Fruit fly (Drosophila melanogaster) whole organism, embryonic: Measurements from ENCODE around the gene TfIIFbeta.
A peak's percentile ranks its signal among the peaks of the same experiment; 100 is the strongest.

Experiments used
- Antp ChIP-seq: fragments of 200-800 bp; sonication (Bioruptor generic); optimal IDR thresholded peaks from 3 replicates; lab custom pipeline; 2016; ENCODE audit warnings: missing biosample characterization, missing genetic modification characterization
- Atf6 ChIP-seq: fragments of 200-800 bp; sonication (Bioruptor generic); IDR thresholded peaks from 2 replicates; pipeline ENCODE4 v1.3.6; 2022; ENCODE audit warnings: missing biosample characterization, missing genetic modification characterization
- Bdp1 ChIP-seq: fragments of 200-800 bp; sonication (Bioruptor generic); optimal IDR thresholded peaks from 3 replicates; lab custom pipeline; 2016; ENCODE audit warnings: missing biosample characterization, missing genetic modification characterization
- Blimp-1 ChIP-seq: fragments of 200-800 bp; sonication (Bioruptor generic); optimal IDR thresholded peaks from 3 replicates; lab custom pipeline; 2018; ENCODE audit warnings: missing biosample characterization, missing genetic modification characterization, mild to moderate bottlenecking, moderate library complexity, missing genetic modification reagents
- CG10267 ChIP-seq: fragments of 200-800 bp; sonication (Bioruptor generic); optimal IDR thresholded peaks from 2 replicates; lab custom pipeline; 2018; ENCODE audit warnings: missing biosample characterization, mild to moderate bottlenecking, missing genetic modification characterization, moderate library complexity
- CG10654 ChIP-seq: fragments of 200-800 bp; sonication (Bioruptor generic); optimal IDR thresholded peaks from 2 replicates; lab custom pipeline; 2016; ENCODE audit warnings: missing biosample characterization, missing genetic modification characterization
- CG12236 ChIP-seq: fragments of 200-800 bp; sonication (Bioruptor generic); optimal IDR thresholded peaks from 2 replicates; lab custom pipeline; 2016; ENCODE audit warnings: missing biosample characterization, missing genetic modification characterization
- CG1233 ChIP-seq: fragments of 200-800 bp; sonication (Bioruptor generic); optimal IDR thresholded peaks from 4 replicates; lab custom pipeline; 2018; ENCODE audit warnings: missing biosample characterization, mild to moderate bottlenecking, missing genetic modification characterization
- CG12391 ChIP-seq: fragments of 200-800 bp; sonication (Bioruptor generic); optimal IDR thresholded peaks from 3 replicates; lab custom pipeline; 2018; ENCODE audit warnings: missing biosample characterization, mild to moderate bottlenecking, missing genetic modification characterization, moderate library complexity
- CG13296 ChIP-seq: fragments of 200-800 bp; sonication (Bioruptor generic); optimal IDR thresholded peaks from 3 replicates; lab custom pipeline; 2018; ENCODE audit warnings: missing biosample characterization, mild to moderate bottlenecking, missing genetic modification characterization
- CG13775 ChIP-seq: fragments of 200-800 bp; sonication (Bioruptor generic); optimal IDR thresholded peaks from 3 replicates; lab custom pipeline; 2017; ENCODE audit warnings: missing biosample characterization, mild to moderate bottlenecking, missing genetic modification characterization
- CG17612 ChIP-seq: fragments of 200-800 bp; sonication (Bioruptor generic); IDR thresholded peaks from 2 replicates; pipeline ENCODE4 v1.3.6; 2022; ENCODE audit warnings: missing biosample characterization, missing genetic modification characterization
- CG18262 ChIP-seq: fragments of 200-800 bp; optimal IDR thresholded peaks from 3 replicates; lab custom pipeline; 2019; ENCODE audit warnings: missing biosample characterization, mild to moderate bottlenecking, missing genetic modification characterization, moderate library complexity
- CG2120 ChIP-seq: fragments of 200-800 bp; sonication (Bioruptor generic); optimal IDR thresholded peaks from 3 replicates; lab custom pipeline; 2016; ENCODE audit warnings: missing biosample characterization, missing genetic modification characterization
- CG32767 ChIP-seq: fragments of 200-800 bp; sonication (Bioruptor generic); IDR thresholded peaks from 2 replicates; pipeline ENCODE4 v1.3.6; 2022; ENCODE audit warnings: missing biosample characterization, missing genetic modification characterization
- CG3847 ChIP-seq: fragments of 200-800 bp; sonication (Bioruptor generic); IDR thresholded peaks from 2 replicates; pipeline ENCODE4 v1.3.6; 2022; ENCODE audit warnings: missing biosample characterization, missing genetic modification characterization
- CG43689 ChIP-seq: fragments of 200-800 bp; sonication (Bioruptor generic); IDR thresholded peaks from 2 replicates; pipeline ENCODE4 v1.3.6; 2022; ENCODE audit warnings: missing biosample characterization, missing genetic modification characterization
- CG4424 ChIP-seq: fragments of 200-800 bp; sonication (Bioruptor generic); optimal IDR thresholded peaks from 3 replicates; lab custom pipeline; 2016; ENCODE audit warnings: missing biosample characterization, missing genetic modification characterization
- CG4730 ChIP-seq: fragments of 200-800 bp; sonication (Bioruptor generic); IDR thresholded peaks from 2 replicates; pipeline ENCODE4 v1.3.6; 2022; ENCODE audit warnings: missing biosample characterization, missing genetic modification characterization
- CG5245 ChIP-seq: fragments of 200-800 bp; sonication (Bioruptor generic); optimal IDR thresholded peaks from 3 replicates; lab custom pipeline; 2016; ENCODE audit warnings: missing biosample characterization, missing genetic modification characterization
- CG6254 ChIP-seq: fragments of 200-800 bp; sonication (Bioruptor generic); optimal IDR thresholded peaks from 3 replicates; lab custom pipeline; 2017; ENCODE audit warnings: mild to moderate bottlenecking, missing biosample characterization, missing genetic modification reagents, missing genetic modification characterization
- CG6683 ChIP-seq: fragments of 200-800 bp; sonication (Bioruptor generic); optimal IDR thresholded peaks from 2 replicates; lab custom pipeline; 2017; ENCODE audit warnings: missing biosample characterization, mild to moderate bottlenecking, missing genetic modification characterization, missing genetic modification reagents
- CG7745 ChIP-seq: fragments of 200-800 bp; sonication (Bioruptor generic); optimal IDR thresholded peaks from 2 replicates; lab custom pipeline; 2018; ENCODE audit warnings: missing biosample characterization, mild to moderate bottlenecking, missing genetic modification characterization, moderate library complexity
- CG8290 ChIP-seq, 3 experiments: fragments of 200-800 bp; sonication (Bioruptor generic); optimal IDR thresholded peaks; 2 replicates each; lab custom pipeline; 2016 to 2019; ENCODE audit warnings: missing biosample characterization in 3 of 3, missing genetic modification characterization in 3 of 3, mild to moderate bottlenecking in 2 of 3, moderate library complexity in 1 of 3
- CG8359 ChIP-seq: fragments of 200-800 bp; sonication (Bioruptor generic); optimal IDR thresholded peaks from 2 replicates; lab custom pipeline; 2017; ENCODE audit warnings: missing biosample characterization, mild to moderate bottlenecking, missing genetic modification characterization, borderline replicate concordance
- CG8478 ChIP-seq: fragments of >200 bp; optimal IDR thresholded peaks from 2 replicates; lab custom pipeline; 2018
- CG9437 ChIP-seq: fragments of 200-800 bp; sonication (Bioruptor generic); optimal IDR thresholded peaks from 2 replicates; lab custom pipeline; 2018; ENCODE audit warnings: missing biosample characterization, mild to moderate bottlenecking, missing genetic modification characterization
- CG9797 ChIP-seq: fragments of 200-800 bp; sonication (Bioruptor generic); optimal IDR thresholded peaks from 3 replicates; lab custom pipeline; 2018; ENCODE audit warnings: missing biosample characterization, mild to moderate bottlenecking, missing genetic modification characterization
- CrebB ChIP-seq: fragments of 200-800 bp; sonication (Bioruptor generic); optimal IDR thresholded peaks from 3 replicates; lab custom pipeline; 2018; ENCODE audit warnings: missing biosample characterization, mild to moderate bottlenecking, missing genetic modification characterization
- D19B ChIP-seq: fragments of 200-800 bp; sonication (Bioruptor generic); optimal IDR thresholded peaks from 2 replicates; lab custom pipeline; 2017; ENCODE audit warnings: missing biosample characterization, mild to moderate bottlenecking, missing genetic modification characterization
- Dad ChIP-seq: fragments of 200-800 bp; sonication (Bioruptor generic); optimal IDR thresholded peaks from 3 replicates; lab custom pipeline; 2016; ENCODE audit warnings: missing biosample characterization, missing genetic modification characterization
- Doc3 ChIP-seq: fragments of 200-800 bp; sonication (Bioruptor generic); IDR thresholded peaks from 3 replicates; pipeline ENCODE4 v1.3.6; 2022; ENCODE audit warnings: missing biosample characterization, missing genetic modification characterization; ENCODE audit not compliant: partially characterized antibody
- HLHmδ ChIP-seq: fragments of 200-800 bp; sonication (Bioruptor generic); optimal IDR thresholded peaks from 2 replicates; lab custom pipeline; 2018; ENCODE audit warnings: missing biosample characterization, mild to moderate bottlenecking, missing genetic modification characterization, moderate library complexity
- Hr51 ChIP-seq, 2 experiments: fragments of 200-800 bp; sonication (Bioruptor generic); optimal IDR thresholded peaks; 2 replicates in 1 of 2; 3 replicates in 1 of 2; lab custom pipeline; 2016 to 2018; ENCODE audit warnings: missing biosample characterization in 2 of 2, missing genetic modification characterization in 2 of 2, mild to moderate bottlenecking in 1 of 2, moderate library complexity in 1 of 2
- Hr78 ChIP-seq, 2 experiments: fragments of 200-800 bp in 1 of 2; fragments of >200 bp in 1 of 2; sonication (Bioruptor generic) in 1 of 2; optimal IDR thresholded peaks; 2 replicates each; lab custom pipeline; 2017 to 2019; ENCODE audit warnings: missing biosample characterization in 2 of 2, missing genetic modification characterization in 2 of 2, mild to moderate bottlenecking in 1 of 2, moderate library complexity in 1 of 2
- Max ChIP-seq: fragments of 200-800 bp; sonication (Bioruptor generic); optimal IDR thresholded peaks from 2 replicates; lab custom pipeline; 2016; ENCODE audit warnings: missing biosample characterization, mild to moderate bottlenecking, missing genetic modification characterization
- Med ChIP-seq: fragments of 200-800 bp; sonication (Bioruptor generic); peaks from one replicate; lab custom pipeline; 2016; ENCODE audit warnings: missing biosample characterization, missing genetic modification characterization, mild to moderate bottlenecking, inconsistent platforms, moderate library complexity
- Opbp ChIP-seq: fragments of 200-800 bp; sonication (Bioruptor generic); IDR thresholded peaks from 3 replicates; pipeline ENCODE4 v1.3.6; 2022; ENCODE audit warnings: missing biosample characterization, missing genetic modification characterization; ENCODE audit not compliant: partially characterized antibody
- PHDP ChIP-seq: fragments of 200-800 bp; sonication (Bioruptor generic); optimal IDR thresholded peaks from 3 replicates; lab custom pipeline; 2018; ENCODE audit warnings: missing biosample characterization, mild to moderate bottlenecking, missing genetic modification characterization, moderate library complexity
- Sox100B ChIP-seq: fragments of 200-800 bp; sonication (Bioruptor generic); optimal IDR thresholded peaks from 3 replicates; lab custom pipeline; 2018; ENCODE audit warnings: missing biosample characterization, mild to moderate bottlenecking, missing genetic modification characterization
- az2 ChIP-seq: fragments of 200-800 bp; sonication (Bioruptor generic); optimal IDR thresholded peaks from 3 replicates; lab custom pipeline; 2016; ENCODE audit warnings: missing biosample characterization, missing genetic modification characterization
- chn ChIP-seq: fragments of 200-800 bp; sonication (Bioruptor generic); optimal IDR thresholded peaks from 2 replicates; lab custom pipeline; 2016; ENCODE audit warnings: missing biosample characterization, missing genetic modification characterization
- ewg ChIP-seq: fragments of 200-800 bp; sonication (Bioruptor generic); optimal IDR thresholded peaks from 3 replicates; lab custom pipeline; 2017; ENCODE audit warnings: mild to moderate bottlenecking, missing biosample characterization, missing genetic modification reagents, missing genetic modification characterization
- fu2 ChIP-seq: fragments of 200-800 bp; sonication (Bioruptor generic); optimal IDR thresholded peaks from 2 replicates; lab custom pipeline; 2016; ENCODE audit warnings: missing biosample characterization, missing genetic modification characterization
- pb ChIP-seq: fragments of 200-800 bp; sonication (Bioruptor generic); optimal IDR thresholded peaks from 3 replicates; lab custom pipeline; 2016; ENCODE audit warnings: missing biosample characterization, missing genetic modification characterization
- psq ChIP-seq: fragments of 200-800 bp; sonication (Bioruptor generic); optimal IDR thresholded peaks from 2 replicates; lab custom pipeline; 2017; ENCODE audit warnings: missing biosample characterization, missing genetic modification characterization
- repo ChIP-seq: fragments of 200-800 bp; sonication (Bioruptor generic); optimal IDR thresholded peaks from 2 replicates; lab custom pipeline; 2016; ENCODE audit warnings: missing biosample characterization, missing genetic modification characterization
- sug ChIP-seq: fragments of 200-800 bp; optimal IDR thresholded peaks from 2 replicates; lab custom pipeline; 2019; ENCODE audit warnings: missing biosample characterization, mild to moderate bottlenecking, missing genetic modification characterization, moderate library complexity
- zen ChIP-seq: fragments of 200-800 bp; sonication (Bioruptor generic); optimal IDR thresholded peaks from 3 replicates; lab custom pipeline; 2018; ENCODE audit warnings: missing biosample characterization, mild to moderate bottlenecking, missing genetic modification characterization, moderate library complexity

TfIIFbeta gene

dm6 chr3R:10788186-10788585 lies 20.6 kb upstream of the TfIIFbeta start, which contains the start of the genes Art1 and Mcm5 (continued):
- peak; percentile 34 for TF ChIP-seq fu2 (GFP tag; lab: Kevin White, UChicago)
- TF ChIP-seq CG1233 (GFP tag; lab: Kevin White, UChicago) = peak; percentile 18
- peak; percentile 83 for TF ChIP-seq Max (GFP tag; lab: Kevin White, UChicago)
- peak; percentile 38 for TF ChIP-seq zen
- no peak for TF ChIP-seq Blimp-1 (GFP tag; lab: Kevin White, UChicago)
- peak; percentile 54 for TF ChIP-seq CG4424 (GFP tag; lab: Kevin White, UChicago)
- peak; percentile 89 for TF ChIP-seq CG9797 (GFP tag; lab: Kevin White, UChicago)
- TF ChIP-seq Doc3 = peak; percentile 96
- peak; percentile 68 for TF ChIP-seq CG2120
- no peak for TF ChIP-seq CG9437
- TF ChIP-seq CG13775 (GFP tag; lab: Kevin White, UChicago) = peak; percentile 56
- TF ChIP-seq Dad = peak; percentile 49
- no peak for TF ChIP-seq CG7745 (tag; lab: Kevin White, UChicago)
- no peak for TF ChIP-seq CG6683
- peak; percentile 8 for TF ChIP-seq Sox100B
- TF ChIP-seq, all 482 proteins: peak for 176

dm6 chr3R:10784058-10784499 lies 16.5 kb upstream of the TfIIFbeta start, which contains the start of the genes mRpL37 and Rbp1:
Gene mRpL37, minus strand, starts transcription at chr3R:10784092.
Gene Rbp1, plus strand, starts transcription at chr3R:10784383.
- TF ChIP-seq CG8359 (GFP tag; lab: Kevin White, UChicago) (no peak), Hr51 (GFP tag; optimal IDR thresholded peaks at IDR 0.05; lab: Kevin White, UChicago) (peak in 1 of 2 experiments; percentile 55), Med (GFP tag; lab: Kevin White, UChicago) (peak; percentile 81), ewg (GFP tag; lab: Kevin White, UChicago) (peak; percentile 18), CG18262 (tag; lab: Kevin White, UChicago) (peak; percentile 81), pb (GFP tag; lab: Kevin White, UChicago) (no peak), CG43689 (GFP tag; lab: Robert Waterston, UW) (no peak), PHDP (tag; lab: Kevin White, UChicago) (peak; percentile 64), repo (GFP tag; lab: Kevin White, UChicago) (no peak), Bdp1 (GFP tag; lab: Kevin White, UChicago) (peak; percentile 39), CG12236 (GFP tag; lab: Kevin White, UChicago) (no peak), Opbp (GFP tag; lab: Robert Waterston, UW) (peak; percentile 68), CG3847 (GFP tag; lab: Robert Waterston, UW) (peak; percentile 85), CG17612 (GFP tag; lab: Robert Waterston, UW) (no peak), D19B (GFP tag; lab: Kevin White, UChicago) (no peak), CrebB (tag; lab: Kevin White, UChicago) (no peak), CG8290 (GFP tag; optimal IDR thresholded peaks at IDR 0.05; lab: Kevin White, UChicago) (peak; percentile 71), CG8290 (tag; optimal IDR thresholded peaks at IDR 0.05; lab: Kevin White, UChicago) (no peak), Max (GFP tag; lab: Kevin White, UChicago) (peak; percentile 67), CG7745 (tag; lab: Kevin White, UChicago) (no peak), az2 (GFP tag; lab: Kevin White, UChicago) (peak; percentile 77), CG5245 (GFP tag; lab: Kevin White, UChicago) (peak; percentile 61), psq (GFP tag; lab: Kevin White, UChicago) (peak; percentile 41), CG12391 (peak; percentile 88), Hr78 (GFP tag; optimal IDR thresholded peaks at IDR 0.05; lab: Kevin White, UChicago) (no peak), CG13296 (peak; percentile 47), CG4730 (GFP tag; lab: Robert Waterston, UW) (peak; percentile 69), sug (tag; lab: Kevin White, UChicago) (peak; percentile 88), CG10267 (tag; lab: Kevin White, UChicago) (peak; percentile 80), chn (GFP tag; lab: Kevin White, UChicago) (peak; percentile 59), CG10654 (GFP tag; lab: Kevin White, UChicago) (peak; percentile 65), CG6254 (GFP tag; lab: Kevin White, UChicago) (no peak), Antp (peak; percentile 61), HLHmδ (GFP tag; lab: Kevin White, UChicago) (no peak), Atf6 (no peak), CG32767 (GFP tag; lab: Robert Waterston, UW) (0 out of 2 replicates have a peak, but pooled peaks have one; percentile 27), CG8478 (no peak)
